Fruit fly (Drosophila melanogaster) whole organism, prepupa: Measurements from ENCODE around the gene yellow-f.

Experiments
- CG10631 ChIP-seq: fragments of 200-800 bp; sonication (Bioruptor generic); optimal IDR thresholded peaks from 2 replicates; lab custom pipeline; 2016; ENCODE audit warnings: missing biosample characterization, missing genetic modification characterization
- CG10669 ChIP-seq: fragments of 200-800 bp; sonication (Bioruptor generic); optimal IDR thresholded peaks from 3 replicates; lab custom pipeline; 2018; ENCODE audit warnings: missing biosample characterization, mild to moderate bottlenecking, missing genetic modification characterization, moderate library complexity
- CG11294 ChIP-seq: fragments of 200-800 bp; sonication (Bioruptor generic); IDR thresholded peaks from 2 replicates; pipeline ENCODE4 v1.3.6; 2022; ENCODE audit warnings: missing biosample characterization, missing genetic modification characterization
- CG11762 ChIP-seq: fragments of 200-800 bp; sonication (Bioruptor generic); optimal IDR thresholded peaks from 3 replicates; lab custom pipeline; 2016; ENCODE audit warnings: missing biosample characterization, missing genetic modification characterization; ENCODE audit not compliant: insufficient read depth
- CG11902 ChIP-seq: fragments of 200-800 bp; sonication (Bioruptor generic); optimal IDR thresholded peaks from 3 replicates; lab custom pipeline; 2016; ENCODE audit warnings: missing biosample characterization, missing genetic modification characterization
- CG15336 ChIP-seq: fragments of 200-800 bp; sonication (Bioruptor generic); IDR thresholded peaks from 2 replicates; pipeline ENCODE4 v1.3.6; 2022; ENCODE audit warnings: missing biosample characterization, missing genetic modification characterization
- CG1621 ChIP-seq: fragments of 200-800 bp; sonication (Bioruptor generic); optimal IDR thresholded peaks from 3 replicates; lab custom pipeline; 2018; ENCODE audit warnings: missing biosample characterization, mild to moderate bottlenecking, missing genetic modification characterization
- CG16779 ChIP-seq: fragments of 200-800 bp; sonication (Bioruptor generic); optimal IDR thresholded peaks from 3 replicates; lab custom pipeline; 2017; ENCODE audit warnings: missing biosample characterization, mild to moderate bottlenecking, missing genetic modification characterization
- CG3032 ChIP-seq: fragments of 200-800 bp; optimal IDR thresholded peaks from 2 replicates; lab custom pipeline; 2019; ENCODE audit warnings: missing biosample characterization, mild to moderate bottlenecking, missing genetic modification characterization, moderate library complexity
- CG31627 ChIP-seq: fragments of 200-800 bp; sonication (Bioruptor generic); optimal IDR thresholded peaks from 3 replicates; lab custom pipeline; 2016; ENCODE audit warnings: missing biosample characterization, missing genetic modification characterization
- CG32006 ChIP-seq: fragments of 200-800 bp; sonication (Bioruptor generic); optimal IDR thresholded peaks from 3 replicates; lab custom pipeline; 2017; ENCODE audit warnings: missing biosample characterization, mild to moderate bottlenecking, missing genetic modification characterization
- CG34406 ChIP-seq: fragments of 200-800 bp; sonication (Bioruptor generic); optimal IDR thresholded peaks from 3 replicates; lab custom pipeline; 2016; ENCODE audit warnings: missing biosample characterization, missing genetic modification characterization
- CG3919 ChIP-seq: fragments of 200-800 bp; sonication (Bioruptor generic); optimal IDR thresholded peaks from 3 replicates; lab custom pipeline; 2016; ENCODE audit warnings: missing biosample characterization, missing genetic modification characterization
- CG4318 ChIP-seq: fragments of 200-800 bp; sonication (Bioruptor generic); optimal IDR thresholded peaks from 3 replicates; lab custom pipeline; 2017; ENCODE audit warnings: missing biosample characterization, mild to moderate bottlenecking, missing genetic modification characterization
- CG6276 ChIP-seq: fragments of 200-800 bp; sonication (Bioruptor generic); optimal IDR thresholded peaks from 2 replicates; lab custom pipeline; 2017; ENCODE audit warnings: missing biosample characterization, mild to moderate bottlenecking, missing genetic modification characterization
- CG6792 ChIP-seq: fragments of 200-800 bp; sonication (Bioruptor generic); optimal IDR thresholded peaks from 3 replicates; lab custom pipeline; 2016; ENCODE audit warnings: missing biosample characterization, missing genetic modification characterization
- CG6854 ChIP-seq: fragments of 200-800 bp; sonication (Bioruptor generic); optimal IDR thresholded peaks from 2 replicates; lab custom pipeline; 2017; ENCODE audit warnings: missing biosample characterization, mild to moderate bottlenecking, missing genetic modification characterization
- CG7368 ChIP-seq: fragments of 200-800 bp; sonication (Bioruptor generic); optimal IDR thresholded peaks from 3 replicates; lab custom pipeline; 2016; ENCODE audit warnings: missing biosample characterization, missing genetic modification characterization
- CG8119 ChIP-seq: fragments of 200-800 bp; sonication (Bioruptor generic); IDR thresholded peaks from 3 replicates; pipeline ENCODE4 v1.3.6; 2022; ENCODE audit warnings: missing biosample characterization, missing genetic modification characterization
- CG8319 ChIP-seq: fragments of 200-800 bp; sonication (Bioruptor generic); optimal IDR thresholded peaks from 3 replicates; lab custom pipeline; 2016; ENCODE audit warnings: missing biosample characterization, missing genetic modification characterization
- CG8632 ChIP-seq: fragments of 200-800 bp; sonication (Bioruptor generic); optimal IDR thresholded peaks from 3 replicates; lab custom pipeline; 2016; ENCODE audit warnings: missing biosample characterization, missing genetic modification characterization
- Eip75B ChIP-seq: fragments of 200-800 bp; sonication (Bioruptor generic); optimal IDR thresholded peaks from 3 replicates; lab custom pipeline; 2016; ENCODE audit warnings: missing biosample characterization, missing genetic modification characterization
- Eip78C ChIP-seq: fragments of 200-800 bp; sonication (Bioruptor generic); peaks from one replicate; lab custom pipeline; 2016; ENCODE audit warnings: missing biosample characterization, missing genetic modification characterization
- Ets21C ChIP-seq: fragments of 200-800 bp; sonication (Bioruptor generic); optimal IDR thresholded peaks from 3 replicates; lab custom pipeline; 2016; ENCODE audit warnings: missing biosample characterization, missing genetic modification characterization
- Ets96B ChIP-seq: fragments of 200-800 bp; optimal IDR thresholded peaks from 2 replicates; lab custom pipeline; 2019; ENCODE audit warnings: missing biosample characterization, mild to moderate bottlenecking, missing genetic modification characterization, moderate library complexity
- Gug ChIP-seq: fragments of 200-800 bp; sonication (Bioruptor generic); IDR thresholded peaks from 2 replicates; pipeline ENCODE4 v1.3.6; 2022; ENCODE audit warnings: missing biosample characterization, missing genetic modification characterization
- Hr38 ChIP-seq: sonication (Bioruptor generic); optimal IDR thresholded peaks from 2 replicates; lab custom pipeline; 2016; ENCODE audit warnings: missing biosample characterization, missing genetic modification characterization
- Hr4 ChIP-seq: fragments of 200-800 bp; sonication (Bioruptor generic); optimal IDR thresholded peaks from 3 replicates; lab custom pipeline; 2016; ENCODE audit warnings: missing biosample characterization, missing genetic modification characterization
- Lpt ChIP-seq: fragments of 200-800 bp; sonication (Bioruptor generic); optimal IDR thresholded peaks from 3 replicates; lab custom pipeline; 2016; ENCODE audit warnings: missing biosample characterization, missing genetic modification characterization
- Met ChIP-seq: fragments of 200-800 bp; sonication (Bioruptor generic); optimal IDR thresholded peaks from 3 replicates; lab custom pipeline; 2016; ENCODE audit warnings: missing biosample characterization, missing genetic modification characterization
- OdsH ChIP-seq: fragments of 200-800 bp; sonication (Bioruptor generic); optimal IDR thresholded peaks from 3 replicates; lab custom pipeline; 2016; ENCODE audit warnings: missing biosample characterization, missing genetic modification characterization
- Smox ChIP-seq: fragments of 200-800 bp; sonication (Bioruptor generic); optimal IDR thresholded peaks from 3 replicates; lab custom pipeline; 2016; ENCODE audit warnings: missing biosample characterization, missing genetic modification characterization
- Sox102F ChIP-seq: fragments of 200-800 bp; sonication (Bioruptor generic); optimal IDR thresholded peaks from 2 replicates; lab custom pipeline; 2016; ENCODE audit warnings: missing biosample characterization, mild to moderate bottlenecking, missing genetic modification characterization
- Sox14 ChIP-seq: fragments of 200-800 bp; sonication (Bioruptor generic); optimal IDR thresholded peaks from 3 replicates; lab custom pipeline; 2016; ENCODE audit warnings: missing biosample characterization, missing genetic modification characterization
- achi ChIP-seq: fragments of 200-800 bp; sonication (Bioruptor generic); optimal IDR thresholded peaks from 3 replicates; lab custom pipeline; 2016; ENCODE audit warnings: missing biosample characterization, missing genetic modification characterization
- acj6 ChIP-seq: fragments of 200-800 bp; sonication (Bioruptor generic); optimal IDR thresholded peaks from 3 replicates; lab custom pipeline; 2016; ENCODE audit warnings: missing biosample characterization, missing genetic modification characterization
- cyc ChIP-seq: fragments of 200-800 bp; sonication (Bioruptor generic); optimal IDR thresholded peaks from 3 replicates; lab custom pipeline; 2016; ENCODE audit warnings: missing biosample characterization, missing genetic modification characterization
- dac ChIP-seq: fragments of 200-800 bp; sonication (Bioruptor generic); optimal IDR thresholded peaks from 2 replicates; lab custom pipeline; 2017; ENCODE audit warnings: missing biosample characterization, mild to moderate bottlenecking, missing genetic modification characterization
- dsx ChIP-seq: fragments of 200-800 bp; optimal IDR thresholded peaks from 3 replicates; lab custom pipeline; 2019; ENCODE audit warnings: missing biosample characterization, mild to moderate bottlenecking, missing genetic modification characterization, moderate library complexity; ENCODE audit not compliant: poor library complexity, severe bottlenecking
- eg ChIP-seq: fragments of 200-800 bp; sonication (Bioruptor generic); IDR thresholded peaks from 3 replicates; pipeline ENCODE4 v1.3.6; 2022; ENCODE audit warnings: missing biosample characterization, missing genetic modification characterization
- esn ChIP-seq: fragments of 200-800 bp; sonication (Bioruptor generic); optimal IDR thresholded peaks from 2 replicates; lab custom pipeline; 2016; ENCODE audit warnings: missing biosample characterization, mild to moderate bottlenecking, missing genetic modification characterization, moderate library complexity
- fd59A ChIP-seq: fragments of 200-800 bp; sonication (Bioruptor generic); optimal IDR thresholded peaks from 2 replicates; lab custom pipeline; 2017; ENCODE audit warnings: missing biosample characterization, mild to moderate bottlenecking, missing genetic modification characterization, missing genetic modification reagents
- fd85E ChIP-seq: fragments of 200-800 bp; sonication (Bioruptor generic); optimal IDR thresholded peaks from 3 replicates; lab custom pipeline; 2016; ENCODE audit warnings: missing biosample characterization, missing genetic modification characterization
- fkh ChIP-seq: fragments of 200-800 bp; sonication (Bioruptor generic); optimal IDR thresholded peaks from 3 replicates; lab custom pipeline; 2017; ENCODE audit warnings: missing biosample characterization, mild to moderate bottlenecking, missing genetic modification characterization, moderate library complexity
- net ChIP-seq: fragments of 200-800 bp; sonication (Bioruptor generic); optimal IDR thresholded peaks from 3 replicates; lab custom pipeline; 2016; ENCODE audit warnings: missing biosample characterization, missing genetic modification characterization
- pdm3 ChIP-seq: fragments of 200-800 bp; sonication (Bioruptor generic); optimal IDR thresholded peaks from 3 replicates; lab custom pipeline; 2016; ENCODE audit warnings: missing biosample characterization, missing genetic modification characterization
- salr ChIP-seq, 2 experiments: fragments of 200-800 bp; sonication (Bioruptor generic); optimal IDR thresholded peaks; 3 replicates each; lab custom pipeline; 2016 to 2018; ENCODE audit warnings: missing biosample characterization in 2 of 2, missing genetic modification characterization in 2 of 2, mild to moderate bottlenecking in 1 of 2
- spab ChIP-seq: fragments of 200-800 bp; sonication (Bioruptor generic); optimal IDR thresholded peaks from 2 replicates; lab custom pipeline; 2017; ENCODE audit warnings: missing biosample characterization, mild to moderate bottlenecking, missing genetic modification characterization, missing genetic modification reagents
- svp ChIP-seq: fragments of 200-800 bp; sonication (Bioruptor generic); peaks from one replicate; lab custom pipeline; 2016; ENCODE audit warnings: missing biosample characterization, missing genetic modification characterization
- topi ChIP-seq: fragments of 200-800 bp; sonication (Bioruptor generic); optimal IDR thresholded peaks from 3 replicates; lab custom pipeline; 2016; ENCODE audit warnings: missing biosample characterization, missing genetic modification characterization
- vri ChIP-seq: fragments of 200-800 bp; sonication (Bioruptor generic); optimal IDR thresholded peaks from 3 replicates; lab custom pipeline; 2016; ENCODE audit warnings: missing biosample characterization, mild to moderate bottlenecking, missing genetic modification characterization

yellow-f gene

dm6 chr3R:12960227-12960626, 32.8 kb downstream of the yellow-f start (continued):
- TF ChIP-seq Sox14 (GFP tag; lab: Kevin White, UChicago) (no peak), Met (GFP tag; lab: Kevin White, UChicago) (no peak), dac (GFP tag; lab: Kevin White, UChicago) (no peak), spab (GFP tag; lab: Kevin White, UChicago) (no peak), CG34406 (GFP tag; lab: Kevin White, UChicago) (no peak), CG31627 (no peak), net (GFP tag; lab: Kevin White, UChicago) (no peak)

dm6 chr3R:12957388-12957787, 35.6 kb downstream of the yellow-f start:
- TF ChIP-seq CG16779 (tag; lab: Kevin White, UChicago) (no peak), Ets96B (no peak), CG8319 (GFP tag; lab: Kevin White, UChicago) (no peak), CG6276 (GFP tag; lab: Kevin White, UChicago) (no peak), Met (GFP tag; lab: Kevin White, UChicago) (peak; percentile 16), Sox14 (GFP tag; lab: Kevin White, UChicago) (peak; percentile 15), CG11762 (GFP tag; lab: Kevin White, UChicago) (no peak), net (GFP tag; lab: Kevin White, UChicago) (no peak), salr (GFP tag; optimal IDR thresholded peaks at IDR 0.05; lab: Kevin White, UChicago) (no peak), Sox102F (GFP tag; lab: Kevin White, UChicago) (no peak), topi (GFP tag; lab: Kevin White, UChicago) (peak; percentile 26), Ets21C (GFP tag; lab: Kevin White, UChicago) (peak; percentile 6), acj6 (GFP tag; lab: Kevin White, UChicago) (peak; percentile 10), achi (GFP tag; lab: Kevin White, UChicago) (peak; percentile 2), CG4318 (GFP tag; lab: Kevin White, UChicago) (no peak), CG11294 (GFP tag; lab: Robert Waterston, UW) (no peak), Lpt (GFP tag; lab: Kevin White, UChicago) (no peak), vri (GFP tag; lab: Kevin White, UChicago) (no peak), Hr4 (GFP tag; lab: Kevin White, UChicago) (peak; percentile 24), CG3032 (tag; lab: Kevin White, UChicago) (peak; percentile 40), Smox (GFP tag; lab: Kevin White, UChicago) (no peak), CG11902 (GFP tag; lab: Kevin White, UChicago) (no peak), CG3919 (GFP tag; lab: Kevin White, UChicago) (peak; percentile 30), fd59A (peak; percentile 10), CG7368 (GFP tag; lab: Kevin White, UChicago) (no peak), CG6854 (GFP tag; lab: Kevin White, UChicago) (no peak), fkh (no peak), CG1621 (tag; lab: Kevin White, UChicago) (no peak), esn (GFP tag; lab: Kevin White, UChicago) (peak; percentile 35), CG8119 (0 out of 3 replicates have a peak, but pooled peaks have one; percentile 34), CG10631 (peak; percentile 25), svp (GFP tag; lab: Kevin White, UChicago) (peak; percentile 54), cyc (GFP tag; lab: Kevin White, UChicago) (peak; percentile 6), Eip75B (GFP tag; lab: Kevin White, UChicago) (peak; percentile 19), Hr38 (no peak), CG10669 (GFP tag; lab: Kevin White, UChicago) (no peak), Eip78C (GFP tag; lab: Kevin White, UChicago) (peak; percentile 66), Gug (GFP tag; lab: Robert Waterston, UW) (no peak), eg (GFP tag; lab: Robert Waterston, UW) (no peak), fd85E (GFP tag; lab: Kevin White, UChicago) (no peak), CG6792 (GFP tag; lab: Kevin White, UChicago) (peak; percentile 0), dac (GFP tag; lab: Kevin White, UChicago) (no peak), CG32006 (peak; percentile 27), CG8632 (GFP tag; lab: Kevin White, UChicago) (no peak), CG15336 (GFP tag; lab: Robert Waterston, UW) (no peak), dsx (GFP tag; lab: Kevin White, UChicago) (peak; percentile 23), OdsH (GFP tag; lab: Kevin White, UChicago) (peak; percentile 33), pdm3 (peak; percentile 1)
